Worm (Caenorhabditis elegans) whole organism, L3 larva: Measurements from ENCODE around the gene mdt-1.2.

ENCODE experiments used
- ZK546.5 ChIP-seq: sonication (generic microtip); optimal IDR thresholded peaks from 2 replicates; lab custom pipeline; 2017; ENCODE audit warnings: missing biosample characterization, missing genetic modification characterization
- aly-2 ChIP-seq: fragments of 150-350 bp; optimal IDR thresholded peaks from 2 replicates; lab custom pipeline; 2014; ENCODE audit warnings: missing biosample characterization, missing genetic modification characterization
- ama-1 ChIP-seq: fragments of 150-350 bp; optimal IDR thresholded peaks from 2 replicates; lab custom pipeline; 2018
- ceh-16 ChIP-seq: sonication (generic microtip); optimal IDR thresholded peaks from 2 replicates; lab custom pipeline; 2017; ENCODE audit warnings: missing biosample characterization, missing genetic modification characterization
- ceh-28 ChIP-seq: fragments of 150-350 bp; optimal IDR thresholded peaks from 2 replicates; lab custom pipeline; 2014; ENCODE audit warnings: missing biosample characterization, missing genetic modification reagents, missing genetic modification characterization
- ceh-82 ChIP-seq: fragments of 150-350 bp; optimal IDR thresholded peaks from 2 replicates; lab custom pipeline; 2014; ENCODE audit warnings: missing biosample characterization, missing genetic modification characterization
- ceh-9 ChIP-seq: sonication (generic microtip); optimal IDR thresholded peaks from 2 replicates; lab custom pipeline; 2018; ENCODE audit warnings: missing biosample characterization, missing genetic modification characterization
- daf-12 ChIP-seq: fragments of 150-350 bp; optimal IDR thresholded peaks from 2 replicates; lab custom pipeline; 2014; ENCODE audit warnings: missing biosample characterization, missing genetic modification reagents, missing genetic modification characterization
- egl-27 ChIP-seq: sonication (generic microtip); optimal IDR thresholded peaks from 4 replicates; lab custom pipeline; 2017; ENCODE audit warnings: missing biosample characterization, missing genetic modification reagents, missing genetic modification characterization
- elt-2 ChIP-seq: sonication (generic microtip); optimal IDR thresholded peaks from 2 replicates; lab custom pipeline; 2016; ENCODE audit warnings: missing genetic modification reagents, mild to moderate bottlenecking, missing genetic modification characterization, missing compliant biosample characterization
- elt-3 ChIP-seq, 3 experiments: fragments of 150-350 bp in 1 of 3; sonication (generic microtip) in 2 of 3; optimal IDR thresholded peaks; 2 replicates in 2 of 3; 4 replicates in 1 of 3; lab custom pipeline; 2014 to 2017; ENCODE audit warnings: missing biosample characterization in 3 of 3, missing genetic modification characterization in 3 of 3
- eor-1 ChIP-seq, 2 experiments: fragments of 150-350 bp; optimal IDR thresholded peaks; 2 replicates each; lab custom pipeline; 2014 to 2018; ENCODE audit warnings: missing biosample characterization in 2 of 2, missing genetic modification characterization in 2 of 2
- fkh-10 ChIP-seq: sonication (generic microtip); optimal IDR thresholded peaks from 2 replicates; lab custom pipeline; 2017; ENCODE audit warnings: missing biosample characterization, missing genetic modification reagents, missing genetic modification characterization
- fkh-2 ChIP-seq: fragments of 150-350 bp; optimal IDR thresholded peaks from 2 replicates; lab custom pipeline; 2014; ENCODE audit warnings: missing biosample characterization, missing genetic modification reagents, missing genetic modification characterization
- hmg-11 ChIP-seq: sonication (generic microtip); optimal IDR thresholded peaks from 2 replicates; lab custom pipeline; 2016; ENCODE audit warnings: missing genetic modification characterization, missing compliant biosample characterization
- jun-1 ChIP-seq: fragments of 150-350 bp; optimal IDR thresholded peaks from 2 replicates; lab custom pipeline; 2014; ENCODE audit warnings: missing biosample characterization, missing genetic modification reagents, missing genetic modification characterization
- lin-39 ChIP-seq: fragments of 150-350 bp; optimal IDR thresholded peaks from 2 replicates; lab custom pipeline; 2018; ENCODE audit warnings: missing biosample characterization, missing genetic modification reagents, missing genetic modification characterization
- mdl-1 ChIP-seq: fragments of 150-350 bp; optimal IDR thresholded peaks from 2 replicates; lab custom pipeline; 2014; ENCODE audit warnings: missing biosample characterization, missing genetic modification characterization
- mml-1 ChIP-seq: fragments of 150-350 bp; sonication (generic microtip); optimal IDR thresholded peaks from 3 replicates; lab custom pipeline; 2014; ENCODE audit warnings: missing biosample characterization, missing genetic modification characterization
- nfya-1 ChIP-seq: sonication (generic microtip); optimal IDR thresholded peaks from 2 replicates; lab custom pipeline; 2017; ENCODE audit warnings: missing genetic modification characterization, mild to moderate bottlenecking, missing compliant biosample characterization, antibody characterized with exemption, moderate library complexity; ENCODE audit not compliant: insufficient read depth
- nhr-11 ChIP-seq: fragments of 150-350 bp; optimal IDR thresholded peaks from 2 replicates; lab custom pipeline; 2014; ENCODE audit warnings: missing biosample characterization, missing genetic modification characterization
- nhr-12 ChIP-seq: fragments of 150-350 bp; optimal IDR thresholded peaks from 2 replicates; lab custom pipeline; 2014; ENCODE audit warnings: missing biosample characterization, missing genetic modification characterization
- nhr-23 ChIP-seq: fragments of 150-350 bp; optimal IDR thresholded peaks from 2 replicates; lab custom pipeline; 2014; ENCODE audit warnings: missing biosample characterization, missing genetic modification reagents, missing genetic modification characterization
- nhr-43 ChIP-seq: sonication (generic microtip); optimal IDR thresholded peaks from 2 replicates; lab custom pipeline; 2016; ENCODE audit warnings: mild to moderate bottlenecking, missing genetic modification characterization, missing compliant biosample characterization; ENCODE audit not compliant: poor library complexity, severe bottlenecking
- nhr-67 ChIP-seq: fragments of 150-350 bp; optimal IDR thresholded peaks from 2 replicates; lab custom pipeline; 2014; ENCODE audit warnings: missing biosample characterization, missing genetic modification characterization
- nhr-76 ChIP-seq: fragments of 150-350 bp; sonication (generic microtip); optimal IDR thresholded peaks from 5 replicates; lab custom pipeline; 2014; ENCODE audit warnings: missing biosample characterization, missing genetic modification characterization
- nhr-77 ChIP-seq: fragments of 150-350 bp; optimal IDR thresholded peaks from 2 replicates; lab custom pipeline; 2014; ENCODE audit warnings: missing biosample characterization, missing genetic modification characterization
- pha-4 ChIP-seq: fragments of 150-350 bp; optimal IDR thresholded peaks from 2 replicates; lab custom pipeline; 2014; ENCODE audit warnings: missing biosample characterization, missing genetic modification reagents, missing genetic modification characterization
- pqm-1 ChIP-seq: fragments of 150-350 bp; optimal IDR thresholded peaks from 2 replicates; lab custom pipeline; 2017; ENCODE audit warnings: missing biosample characterization, missing genetic modification characterization, inconsistent platforms
- snpc-4 ChIP-seq: fragments of 150-350 bp; optimal IDR thresholded peaks from 2 replicates; lab custom pipeline; 2014; ENCODE audit warnings: missing biosample characterization, missing genetic modification characterization
- tbx-2 ChIP-seq: sonication (generic microtip); optimal IDR thresholded peaks from 2 replicates; lab custom pipeline; 2016; ENCODE audit warnings: mild to moderate bottlenecking, missing genetic modification characterization, missing compliant biosample characterization
- unc-62 ChIP-seq: fragments of 150-350 bp; sonication (generic microtip); optimal IDR thresholded peaks from 4 replicates; lab custom pipeline; 2014; ENCODE audit warnings: missing biosample characterization, missing genetic modification reagents, missing genetic modification characterization
- ztf-11 ChIP-seq: fragments of 150-350 bp; optimal IDR thresholded peaks from 2 replicates; lab custom pipeline; 2014; ENCODE audit warnings: missing biosample characterization, missing genetic modification characterization
- ztf-4 ChIP-seq: fragments of 150-350 bp; optimal IDR thresholded peaks from 2 replicates; lab custom pipeline; 2014; ENCODE audit warnings: missing biosample characterization, missing genetic modification characterization

mdt-1.2 gene

ce11 chrX:17157868-17158267 is 6.5 kb downstream of the mdt-1.2 start, which contains the start of gene npr-21:
TSS of gene npr-21 (minus strand) at chrX:17157968.
- TF ChIP-seq ztf-11 (tag; lab: Kevin White, UChicago) = no peak
- TF ChIP-seq tbx-2 (tag; lab: Kevin White, UChicago) = no peak
- no peak for TF ChIP-seq elt-3 (tag; optimal IDR thresholded peaks at IDR 0.05; lab: Kevin White, UChicago)
- no peak for TF ChIP-seq hmg-11

- TF ChIP-seq ceh-82 (tag; lab: Kevin White, UChicago) (no peak), nhr-43 (tag; lab: Kevin White, UChicago) (no peak), nhr-11 (no peak), pqm-1 (tag; lab: Kevin White, UChicago) (no peak), ceh-16 (tag; lab: Kevin White, UChicago) (no peak)
Measured at ce11 chrX:17168086-17168485, 16.8 kb downstream of the mdt-1.2 start.

ce11 chrX:17170401-17170800 is 19.1 kb downstream of the mdt-1.2 start:
- TF ChIP-seq snpc-4 (tag; lab: Kevin White, UChicago) (no peak), elt-2 (tag; lab: Kevin White, UChicago) (no peak), ceh-16 (tag; lab: Kevin White, UChicago) (no peak), nfya-1 (tag; lab: Kevin White, UChicago) (no peak), egl-27 (tag; lab: Kevin White, UChicago) (no peak), nhr-12 (tag; lab: Kevin White, UChicago) (no peak), aly-2 (tag; lab: Kevin White, UChicago) (no peak), ceh-9 (tag; lab: Kevin White, UChicago) (no peak), elt-3 (tag; optimal IDR thresholded peaks at IDR 0.05; lab: Kevin White, UChicago) (no peak), ama-1 (no peak), ztf-4 (tag; lab: Kevin White, UChicago) (no peak)

ce11 chrX:17176677-17177076 is 25.4 kb downstream of the mdt-1.2 start, which contains the start of gene B0302.4:
TSS of gene B0302.4 (minus strand) at chrX:17176777.
- TF ChIP-seq ZK546.5 (tag; lab: Kevin White, UChicago) (no peak), ceh-82 (tag; lab: Kevin White, UChicago) (no peak), mml-1 (tag; lab: Kevin White, UChicago) (no peak), egl-27 (tag; lab: Kevin White, UChicago) (no peak), jun-1 (no peak), pqm-1 (tag; lab: Kevin White, UChicago) (no peak), mdl-1 (no peak), nhr-12 (tag; lab: Kevin White, UChicago) (no peak), fkh-10 (GFP tag; lab: Kevin White, UChicago) (no peak), hmg-11 (no peak), nfya-1 (tag; lab: Kevin White, UChicago) (no peak), nhr-67 (tag; lab: Kevin White, UChicago) (no peak), tbx-2 (tag; lab: Kevin White, UChicago) (no peak), ceh-16 (tag; lab: Kevin White, UChicago) (no peak), aly-2 (tag; lab: Kevin White, UChicago) (no peak)

ce11 chrX:17178239-17178638 is 26.9 kb downstream of the mdt-1.2 start, which contains the start of gene B0302.2:
TSS of gene B0302.2 (plus strand) at chrX:17178539.
- TF ChIP-seq nhr-77 = no peak
- no peak for TF ChIP-seq nhr-76
- no peak for TF ChIP-seq aly-2 (tag; lab: Kevin White, UChicago)
- TF ChIP-seq mdl-1 = no peak
- TF ChIP-seq ceh-9 (tag; lab: Kevin White, UChicago) = no peak
- no peak for TF ChIP-seq nhr-23 (tag; lab: Kevin White, UChicago)
- TF ChIP-seq daf-12 (tag; lab: Kevin White, UChicago) = no peak
- TF ChIP-seq nhr-12 (tag; lab: Kevin White, UChicago) = no peak
- no peak for TF ChIP-seq tbx-2 (tag; lab: Kevin White, UChicago)
- no peak for TF ChIP-seq nhr-43 (tag; lab: Kevin White, UChicago)
- TF ChIP-seq jun-1 = no peak
- no peak for TF ChIP-seq nfya-1 (tag; lab: Kevin White, UChicago)
- no peak for TF ChIP-seq lin-39 (tag; lab: Kevin White, UChicago)
- no peak for TF ChIP-seq ceh-28 (tag; lab: Kevin White, UChicago)

DNA sequence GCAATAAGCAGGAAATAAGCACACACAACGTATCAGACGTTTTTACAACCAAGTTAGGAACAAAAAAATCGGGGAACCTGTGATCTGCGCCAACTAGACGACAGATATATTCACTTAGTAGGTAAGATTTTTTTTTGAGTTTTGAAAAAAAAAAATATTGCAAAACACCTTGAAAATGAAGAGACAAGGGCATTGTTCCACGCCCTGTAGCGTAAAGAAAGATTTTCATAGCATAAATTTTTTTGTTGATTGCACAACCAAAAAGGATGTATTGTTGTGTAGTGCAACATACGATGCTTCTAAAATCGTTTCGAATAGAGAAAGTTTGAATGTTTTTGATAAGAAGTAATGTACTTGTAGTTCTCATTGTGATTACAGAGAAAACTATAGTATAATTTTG is 28.8 kb downstream of the mdt-1.2 start:
- TF ChIP-seq eor-1 (tag; optimal IDR thresholded peaks at IDR 0.05; lab: Kevin White, UChicago) (no peak), lin-39 (tag; lab: Kevin White, UChicago) (no peak), fkh-2 (tag; lab: Kevin White, UChicago) (no peak), nhr-77 (no peak), daf-12 (tag; lab: Kevin White, UChicago) (no peak), pha-4 (tag; lab: Kevin White, UChicago) (no peak), unc-62 (no peak), mml-1 (tag; lab: Kevin White, UChicago) (no peak)
- TF ChIP-seq, all 47 proteins: peak for 0
